Worm (Caenorhabditis elegans) whole organism, L4 larva: ENCODE results near the gene srz-83.
A peak's percentile ranks its signal among the peaks of the same experiment; 100 is the strongest.

ENCODE experiments used
- D1046.2 ChIP-seq: fragments of 200-800 bp; sonication (Bioruptor generic); IDR thresholded peaks from 2 replicates; pipeline ENCODE4 v1.3.6; 2022; ENCODE audit warnings: missing genetic modification characterization, missing compliant biosample characterization
- F10B5.3 ChIP-seq: sonication (generic microtip); optimal IDR thresholded peaks from 2 replicates; lab custom pipeline; 2016; ENCODE audit warnings: mild to moderate bottlenecking, missing genetic modification characterization, missing compliant biosample characterization
- F49E8.2 ChIP-seq: sonication (generic microtip); optimal IDR thresholded peaks from 2 replicates; lab custom pipeline; 2016; ENCODE audit warnings: missing compliant biosample characterization, mild to moderate bottlenecking, missing genetic modification characterization, borderline replicate concordance
- T20F7.1 ChIP-seq: fragments of 200-800 bp; sonication (Bioruptor generic); optimal IDR thresholded peaks from 2 replicates; lab custom pipeline; 2018; ENCODE audit warnings: mild to moderate bottlenecking, missing genetic modification characterization, missing compliant biosample characterization
- Y105C5A.15 ChIP-seq: fragments of 200-800 bp; sonication (Bioruptor generic); IDR thresholded peaks from 2 replicates; pipeline ENCODE4 v1.3.6; 2022; ENCODE audit warnings: missing genetic modification characterization, missing compliant biosample characterization
- ama-1 ChIP-seq: fragments of 150-350 bp; optimal IDR thresholded peaks from 2 replicates; lab custom pipeline; 2014; ENCODE audit warnings: inconsistent platforms, mixed read lengths
- ceh-44 ChIP-seq: fragments of 200-800 bp; sonication (Bioruptor generic); IDR thresholded peaks from 2 replicates; pipeline ENCODE4 v1.3.6; 2022; ENCODE audit warnings: missing genetic modification reagents, missing genetic modification characterization, missing compliant biosample characterization
- ces-1 ChIP-seq: fragments of 150-350 bp; sonication (generic microtip); optimal IDR thresholded peaks from 4 replicates; lab custom pipeline; 2014; ENCODE audit warnings: missing biosample characterization, missing genetic modification reagents, missing genetic modification characterization
- ctbp-1 ChIP-seq: fragments of 200-800 bp; sonication (Bioruptor generic); IDR thresholded peaks from 2 replicates; pipeline ENCODE4 v1.3.6; 2022; ENCODE audit warnings: missing genetic modification reagents, missing genetic modification characterization, missing compliant biosample characterization
- daf-19 ChIP-seq: fragments of 200-800 bp; sonication (Bioruptor generic); conservative IDR thresholded peaks from 2 replicates; pipeline ENCODE4 v1.3.6; 2022; ENCODE audit warnings: missing genetic modification characterization, missing compliant biosample characterization
- dmd-9 ChIP-seq: fragments of 200-800 bp; sonication (Bioruptor generic); IDR thresholded peaks from 2 replicates; pipeline ENCODE4 v1.3.6; 2022; ENCODE audit warnings: missing genetic modification reagents, missing genetic modification characterization, missing compliant biosample characterization
- duxl-1 ChIP-seq: sonication (generic microtip); optimal IDR thresholded peaks from 2 replicates; lab custom pipeline; 2016; ENCODE audit warnings: mild to moderate bottlenecking, missing genetic modification characterization, moderate library complexity, missing compliant biosample characterization; ENCODE audit not compliant: poor library complexity
- dve-1 ChIP-seq: sonication (generic microtip); optimal IDR thresholded peaks from 2 replicates; lab custom pipeline; 2017; ENCODE audit warnings: antibody characterized with exemption, mild to moderate bottlenecking, missing genetic modification characterization, missing compliant biosample characterization; ENCODE audit not compliant: insufficient read depth
- egl-27 ChIP-seq: sonication (generic microtip); optimal IDR thresholded peaks from 3 replicates; lab custom pipeline; 2017; ENCODE audit warnings: missing biosample characterization, missing genetic modification reagents, missing genetic modification characterization
- fkh-10 ChIP-seq: fragments of 150-350 bp; optimal IDR thresholded peaks from 2 replicates; lab custom pipeline; 2014; ENCODE audit warnings: missing biosample characterization, missing genetic modification reagents, missing genetic modification characterization
- hlh-11 ChIP-seq: fragments of 200-800 bp; sonication (Bioruptor generic); optimal IDR thresholded peaks from 2 replicates; lab custom pipeline; 2018; ENCODE audit warnings: mild to moderate bottlenecking, missing genetic modification characterization, missing compliant biosample characterization
- hmg-1.1 ChIP-seq: fragments of 200-800 bp; sonication (Bioruptor generic); IDR thresholded peaks from 2 replicates; pipeline ENCODE4 v1.3.6; 2022; ENCODE audit warnings: missing genetic modification reagents, missing genetic modification characterization, missing compliant biosample characterization
- jun-1 ChIP-seq: fragments of 150-350 bp; optimal IDR thresholded peaks from 2 replicates; lab custom pipeline; 2014; ENCODE audit warnings: missing biosample characterization, missing genetic modification reagents, missing genetic modification characterization
- lin-1 ChIP-seq: fragments of 200-800 bp; sonication (Bioruptor generic); IDR thresholded peaks from 2 replicates; pipeline ENCODE4 v1.3.6; 2022; ENCODE audit warnings: missing genetic modification reagents, missing genetic modification characterization, missing compliant biosample characterization
- lin-13 ChIP-seq: fragments of 150-350 bp; optimal IDR thresholded peaks from 2 replicates; lab custom pipeline; 2014; ENCODE audit warnings: missing biosample characterization, missing genetic modification reagents, missing genetic modification characterization
- lin-15B ChIP-seq: fragments of 150-350 bp; sonication (generic microtip); optimal IDR thresholded peaks from 3 replicates; lab custom pipeline; 2014; ENCODE audit warnings: missing biosample characterization, missing genetic modification characterization
- lin-29 ChIP-seq: fragments of 200-800 bp; sonication (Bioruptor generic); IDR thresholded peaks from 2 replicates; pipeline ENCODE4 v1.3.6; 2022; ENCODE audit warnings: missing genetic modification reagents, missing genetic modification characterization, missing compliant biosample characterization
- lir-3 ChIP-seq: sonication (generic microtip); optimal IDR thresholded peaks from 2 replicates; lab custom pipeline; 2016; ENCODE audit warnings: mild to moderate bottlenecking, missing genetic modification characterization, missing compliant biosample characterization
- lsy-2 ChIP-seq, 2 experiments: fragments of 150-350 bp in 1 of 2; sonication (generic microtip) in 1 of 2; optimal IDR thresholded peaks; 2 replicates each; lab custom pipeline; 2014 to 2017; ENCODE audit warnings: missing biosample characterization in 2 of 2, missing genetic modification characterization in 2 of 2
- madf-5 ChIP-seq, 2 experiments: fragments of 200-800 bp; sonication (Bioruptor generic); IDR thresholded peaks; 2 replicates each; pipeline ENCODE4 v1.3.6; 2022; ENCODE audit warnings: missing compliant biosample characterization in 2 of 2, missing genetic modification characterization in 2 of 2
- madf-9 ChIP-seq: fragments of 200-800 bp; sonication (Bioruptor generic); conservative IDR thresholded peaks from 2 replicates; pipeline ENCODE4 v1.3.6; 2022; ENCODE audit warnings: missing genetic modification reagents, missing genetic modification characterization, missing compliant biosample characterization
- mep-1 ChIP-seq: fragments of 150-350 bp; sonication (generic microtip); optimal IDR thresholded peaks from 3 replicates; lab custom pipeline; 2014; ENCODE audit warnings: missing biosample characterization, missing genetic modification characterization
- mes-2 ChIP-seq: sonication (generic microtip); optimal IDR thresholded peaks from 2 replicates; lab custom pipeline; 2016; ENCODE audit warnings: missing genotype, mild to moderate bottlenecking, missing genetic modification characterization, missing compliant biosample characterization; ENCODE audit not compliant: poor library complexity, severe bottlenecking
- mxl-3 ChIP-seq: fragments of 200-800 bp; sonication (Bioruptor generic); optimal IDR thresholded peaks from 2 replicates; lab custom pipeline; 2018; ENCODE audit warnings: mild to moderate bottlenecking, missing genetic modification characterization, missing compliant biosample characterization
- nhr-11 ChIP-seq: fragments of 150-350 bp; optimal IDR thresholded peaks from 2 replicates; lab custom pipeline; 2014; ENCODE audit warnings: missing biosample characterization, missing genetic modification characterization
- nhr-111 ChIP-seq: fragments of 200-800 bp; sonication (Bioruptor generic); optimal IDR thresholded peaks from 2 replicates; lab custom pipeline; 2018; ENCODE audit warnings: mild to moderate bottlenecking, missing genetic modification characterization, missing compliant biosample characterization
- nhr-28 ChIP-seq: fragments of 150-350 bp; optimal IDR thresholded peaks from 2 replicates; lab custom pipeline; 2014; ENCODE audit warnings: missing biosample characterization, missing genetic modification characterization
- nhr-41 ChIP-seq: fragments of 200-800 bp; sonication (Bioruptor generic); IDR thresholded peaks from 2 replicates; pipeline ENCODE4 v1.3.6; 2022; ENCODE audit warnings: missing genetic modification reagents, missing genetic modification characterization, missing compliant biosample characterization
- nhr-42 ChIP-seq: fragments of 200-800 bp; sonication (Bioruptor generic); IDR thresholded peaks from 2 replicates; pipeline ENCODE4 v1.3.6; 2022; ENCODE audit warnings: missing genetic modification characterization, missing compliant biosample characterization
- pqm-1 ChIP-seq: sonication (generic microtip); optimal IDR thresholded peaks from 2 replicates; lab custom pipeline; 2017; ENCODE audit warnings: missing biosample characterization, missing genetic modification characterization
- sdz-12 ChIP-seq: fragments of 200-800 bp; sonication (Bioruptor generic); optimal IDR thresholded peaks from 2 replicates; lab custom pipeline; 2018; ENCODE audit warnings: mild to moderate bottlenecking, missing genetic modification characterization, missing compliant biosample characterization
- set-16 ChIP-seq: fragments of 200-800 bp; sonication (Bioruptor generic); IDR thresholded peaks from 2 replicates; pipeline ENCODE4 v1.3.6; 2022; ENCODE audit warnings: missing genetic modification reagents, missing genetic modification characterization, missing compliant biosample characterization
- snpc-4 ChIP-seq: fragments of 150-350 bp; optimal IDR thresholded peaks from 2 replicates; lab custom pipeline; 2014; ENCODE audit warnings: missing biosample characterization, missing genetic modification characterization
- spr-3 ChIP-seq: fragments of 200-800 bp; sonication (Bioruptor generic); optimal IDR thresholded peaks from 2 replicates; lab custom pipeline; 2018; ENCODE audit warnings: mild to moderate bottlenecking, missing genetic modification characterization, missing compliant biosample characterization
- tra-1 ChIP-seq: fragments of 200-800 bp; sonication (Bioruptor generic); IDR thresholded peaks from 2 replicates; pipeline ENCODE4 v1.3.6; 2022; ENCODE audit warnings: missing genetic modification reagents, missing genetic modification characterization, missing compliant biosample characterization
- unc-62 ChIP-seq, 3 experiments: fragments of 150-350 bp in 1 of 3; sonication (generic microtip); optimal IDR thresholded peaks in 2 of 3; peaks in 1 of 3; 1 replicate in 1 of 3; 2 replicates in 2 of 3; lab custom pipeline; 2014 to 2017; ENCODE audit warnings: missing biosample characterization in 3 of 3, missing genetic modification characterization in 3 of 3, missing genetic modification reagents in 3 of 3, missing genotype in 1 of 3
- vab-7 ChIP-seq: fragments of 200-800 bp; sonication (Bioruptor generic); IDR thresholded peaks from 2 replicates; pipeline ENCODE4 v1.3.6; 2022; ENCODE audit warnings: missing genetic modification reagents, missing genetic modification characterization, missing compliant biosample characterization
- zag-1 ChIP-seq: fragments of 150-350 bp; optimal IDR thresholded peaks from 2 replicates; lab custom pipeline; 2014; ENCODE audit warnings: missing biosample characterization, missing genetic modification characterization
- zfp-2 ChIP-seq: sonication (generic microtip); optimal IDR thresholded peaks from 2 replicates; lab custom pipeline; 2016; ENCODE audit warnings: mild to moderate bottlenecking, missing genetic modification characterization, missing compliant biosample characterization
- zip-11 ChIP-seq: fragments of 200-800 bp; sonication (Bioruptor generic); IDR thresholded peaks from 2 replicates; pipeline ENCODE4 v1.3.6; 2022; ENCODE audit warnings: missing genetic modification characterization, missing compliant biosample characterization
- ztf-11 ChIP-seq: fragments of 150-350 bp; optimal IDR thresholded peaks from 2 replicates; lab custom pipeline; 2014; ENCODE audit warnings: missing biosample characterization, missing genetic modification characterization
- ztf-7 ChIP-seq: fragments of 150-350 bp; optimal IDR thresholded peaks from 2 replicates; lab custom pipeline; 2014; ENCODE audit warnings: missing biosample characterization, missing genetic modification characterization

Gene srz-83

DNA sequence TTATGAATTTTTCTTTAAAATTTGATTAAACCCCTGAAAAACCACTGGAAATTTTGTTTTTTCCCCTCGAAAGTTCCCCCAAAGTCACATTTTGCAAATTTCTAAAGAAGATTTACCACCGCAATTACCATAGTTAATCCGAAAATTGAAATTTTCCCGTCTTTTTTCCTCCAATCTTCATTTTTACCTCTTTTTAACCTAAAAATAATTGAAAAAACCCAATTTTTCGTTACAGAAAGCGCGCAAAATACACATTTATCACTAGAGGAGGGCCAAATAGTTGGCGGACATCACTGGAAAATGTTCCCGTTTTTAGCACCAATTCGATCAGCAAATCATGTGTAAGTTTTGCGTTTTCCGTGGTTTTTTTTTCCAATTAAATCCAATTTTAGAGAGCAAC lies 12.3 kb downstream of the srz-83 start, which contains the start of gene unc-33:
TSS of gene unc-33 (plus strand) at position 301 of the 400 bp plus-strand sequence.
- TF ChIP-seq pqm-1 (tag; lab: Kevin White, UChicago) (no peak), unc-62 (GFP tag; optimal IDR thresholded peaks at IDR 0.05 in 1 of 2; lab: Kevin White, UChicago) (peak in 1 of 2 experiments; percentile 11), unc-62 (tag; optimal IDR thresholded peaks at IDR 0.05; lab: Kevin White, UChicago) (no peak)

DNA sequence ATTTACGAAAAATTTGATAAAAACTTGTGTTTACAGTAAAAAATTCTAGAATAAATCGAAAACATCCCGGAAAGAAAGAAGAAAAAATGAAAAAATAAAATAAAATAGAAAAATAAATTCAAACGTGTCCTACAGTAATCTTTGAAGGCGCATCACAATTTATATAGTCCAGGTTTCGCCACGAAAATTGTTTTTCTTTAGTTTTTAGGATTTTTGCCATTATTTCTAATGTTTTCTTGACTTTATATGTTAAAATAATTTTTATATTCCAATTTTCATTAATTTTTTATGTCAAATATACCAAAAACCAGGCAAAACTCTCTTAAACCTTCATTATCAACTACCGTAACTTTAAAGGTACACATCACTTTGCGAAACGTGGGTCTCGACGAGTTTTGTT lies 13.3 kb downstream of the srz-83 start:
- no peak for TF ChIP-seq zag-1 (tag; lab: Kevin White, UChicago)
- TF ChIP-seq lin-29: no peak
- TF ChIP-seq duxl-1 (tag; lab: Kevin White, UChicago): no peak
- TF ChIP-seq ztf-7 (tag; lab: Kevin White, UChicago): no peak
- no peak for TF ChIP-seq tra-1
- TF ChIP-seq zfp-2 (tag; lab: Kevin White, UChicago): no peak
- TF ChIP-seq nhr-41: no peak
- no peak for TF ChIP-seq sdz-12
- no peak for TF ChIP-seq nhr-11 (tag; lab: Kevin White, UChicago)
- TF ChIP-seq lsy-2 (tag; optimal IDR thresholded peaks at IDR 0.05; lab: Kevin White, UChicago): peak in 1 of 2 experiments; percentile 13
- TF ChIP-seq spr-3 (GFP tag; lab: Kevin White, UChicago): no peak
- no peak for TF ChIP-seq ces-1 (GFP tag; lab: Kevin White, UChicago)
- peak; percentile 3 for TF ChIP-seq F49E8.2 (tag; lab: Kevin White, UChicago)
- no peak for TF ChIP-seq ctbp-1 (GFP tag; lab: Robert Waterston, UW)
- no peak for TF ChIP-seq F10B5.3 (tag; lab: Kevin White, UChicago)

DNA sequence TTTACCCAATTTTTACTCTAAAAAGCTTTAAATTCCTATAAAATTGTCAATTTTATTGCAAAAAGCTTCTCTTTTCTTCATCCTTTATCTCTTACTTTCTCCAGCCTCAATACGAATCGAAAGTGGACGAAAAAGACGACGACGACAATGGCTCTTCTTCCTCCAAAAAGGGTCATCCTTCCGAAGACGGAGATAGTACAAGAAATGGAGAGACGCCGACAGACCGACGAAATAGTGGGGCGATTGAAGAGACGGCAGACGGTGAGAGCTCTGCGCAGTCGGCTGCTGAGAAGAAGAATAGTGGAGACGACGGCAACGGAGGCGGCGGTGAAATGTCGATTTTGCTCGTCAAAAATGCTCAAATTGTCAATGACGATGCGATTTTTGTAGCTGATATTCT lies 15.1 kb downstream of the srz-83 start:
- no peak for TF ChIP-seq egl-27 (tag; lab: Kevin White, UChicago)
- no peak for TF ChIP-seq Y105C5A.15 (GFP tag; lab: Robert Waterston, UW)
- peak; percentile 72 for TF ChIP-seq hmg-1.1
- TF ChIP-seq jun-1 (tag; lab: Kevin White, UChicago): no peak
- TF ChIP-seq set-16: 0 out of 2 replicates have a peak, but pooled peaks have one; percentile 40
- no peak for TF ChIP-seq vab-7
- TF ChIP-seq mep-1 (tag; lab: Kevin White, UChicago): no peak
- no peak for TF ChIP-seq lin-13 (GFP tag; lab: Kevin White, UChicago)
- no peak for TF ChIP-seq T20F7.1 (GFP tag; lab: Kevin White, UChicago)
- no peak for TF ChIP-seq sdz-12
- TF ChIP-seq nhr-111 (GFP tag; lab: Kevin White, UChicago): no peak
- TF ChIP-seq F10B5.3 (tag; lab: Kevin White, UChicago): no peak
- no peak for TF ChIP-seq ztf-11 (tag; lab: Kevin White, UChicago)
- no peak for TF ChIP-seq lin-29
- no peak for TF ChIP-seq D1046.2 (GFP tag; lab: Robert Waterston, UW)
- TF ChIP-seq mxl-3 (GFP tag; lab: Kevin White, UChicago): no peak
- TF ChIP-seq nhr-41: no peak
- peak; percentile 33 for TF ChIP-seq fkh-10
- no peak for TF ChIP-seq zip-11
- TF ChIP-seq ceh-44: no peak
- TF ChIP-seq lin-1: 0 out of 2 replicates have a peak, but pooled peaks have one; percentile 12
- no peak for TF ChIP-seq dve-1 (tag; lab: Kevin White, UChicago)
- TF ChIP-seq nhr-28 (tag; lab: Kevin White, UChicago): no peak
- TF ChIP-seq mes-2: peak; percentile 43
- no peak for TF ChIP-seq nhr-42 (GFP tag; lab: Robert Waterston, UW)
- TF ChIP-seq ama-1 (lab: Kevin White, UChicago): no peak
- TF ChIP-seq lir-3 (tag; lab: Kevin White, UChicago): no peak
- TF ChIP-seq snpc-4: peak; percentile 47
- no peak for TF ChIP-seq daf-19 (GFP tag; lab: Robert Waterston, UW)
- peak; percentile 26 for TF ChIP-seq hlh-11 (tag; lab: Kevin White, UChicago)
- no peak for TF ChIP-seq zag-1 (tag; lab: Kevin White, UChicago)
- no peak for TF ChIP-seq madf-5 (GFP tag; IDR thresholded peaks at IDR 0.05; lab: Robert Waterston, UW)
- no peak for TF ChIP-seq tra-1
- no peak for TF ChIP-seq dmd-9 (GFP tag; lab: Robert Waterston, UW)
- no peak for TF ChIP-seq lin-15B
- no peak for TF ChIP-seq madf-9 (GFP tag; lab: Robert Waterston, UW)
